Fruit fly (Drosophila melanogaster) whole organism, embryonic: ENCODE data around the gene Tusp.

ENCODE experiments used
- CG10979 ChIP-seq: fragments of 200-800 bp; sonication (Bioruptor generic); optimal IDR thresholded peaks from 2 replicates; lab custom pipeline; 2018; ENCODE audit warnings: missing biosample characterization, mild to moderate bottlenecking, missing genetic modification characterization, moderate library complexity
- CG11695 ChIP-seq: fragments of 200-800 bp; sonication (Bioruptor generic); IDR thresholded peaks from 3 replicates; pipeline ENCODE4 v1.3.6; 2022; ENCODE audit warnings: missing biosample characterization, missing genetic modification characterization
- CG13775 ChIP-seq: fragments of 200-800 bp; sonication (Bioruptor generic); optimal IDR thresholded peaks from 3 replicates; lab custom pipeline; 2017; ENCODE audit warnings: missing biosample characterization, mild to moderate bottlenecking, missing genetic modification characterization
- CG16815 ChIP-seq: fragments of 200-800 bp; sonication (Bioruptor generic); optimal IDR thresholded peaks from 3 replicates; lab custom pipeline; 2017; ENCODE audit warnings: missing biosample characterization, mild to moderate bottlenecking, missing genetic modification characterization
- CG18619 ChIP-seq: fragments of 200-800 bp; sonication (Bioruptor generic); optimal IDR thresholded peaks from 3 replicates; lab custom pipeline; 2017; ENCODE audit warnings: missing biosample characterization, mild to moderate bottlenecking, missing genetic modification characterization
- CG34376 ChIP-seq: fragments of 200-800 bp; sonication (Bioruptor generic); optimal IDR thresholded peaks from 2 replicates; lab custom pipeline; 2018; ENCODE audit warnings: missing biosample characterization, mild to moderate bottlenecking, missing genetic modification characterization
- CG4360 ChIP-seq: fragments of 200-800 bp; sonication (Bioruptor generic); IDR thresholded peaks from 2 replicates; pipeline ENCODE4 v1.3.6; 2022; ENCODE audit warnings: missing biosample characterization, missing genetic modification characterization
- CG4820 ChIP-seq: fragments of 200-800 bp; sonication (Bioruptor generic); optimal IDR thresholded peaks from 3 replicates; lab custom pipeline; 2016; ENCODE audit warnings: missing biosample characterization, missing genetic modification characterization
- CG7372 ChIP-seq: fragments of 200-800 bp; sonication (Bioruptor generic); IDR thresholded peaks from 2 replicates; pipeline ENCODE4 v1.3.6; 2022; ENCODE audit warnings: missing biosample characterization, missing genetic modification characterization
- CG8290 ChIP-seq, 3 experiments: fragments of 200-800 bp; sonication (Bioruptor generic); optimal IDR thresholded peaks; 2 replicates each; lab custom pipeline; 2016 to 2019; ENCODE audit warnings: missing biosample characterization in 3 of 3, missing genetic modification characterization in 3 of 3, mild to moderate bottlenecking in 2 of 3, moderate library complexity in 1 of 3
- CG8359 ChIP-seq: fragments of 200-800 bp; sonication (Bioruptor generic); optimal IDR thresholded peaks from 2 replicates; lab custom pipeline; 2017; ENCODE audit warnings: missing biosample characterization, mild to moderate bottlenecking, missing genetic modification characterization, borderline replicate concordance
- CG9876 ChIP-seq: fragments of 200-800 bp; sonication (Bioruptor generic); optimal IDR thresholded peaks from 2 replicates; lab custom pipeline; 2016; ENCODE audit warnings: missing biosample characterization, missing genetic modification characterization
- CHES-1-like ChIP-seq: fragments of 200-800 bp; sonication (Bioruptor generic); optimal IDR thresholded peaks from 2 replicates; lab custom pipeline; 2016; ENCODE audit warnings: missing biosample characterization, missing genetic modification characterization
- CTCF ChIP-seq: fragments of 200-800 bp; sonication (Bioruptor generic); optimal IDR thresholded peaks from 2 replicates; lab custom pipeline; 2017; ENCODE audit warnings: missing biosample characterization, mild to moderate bottlenecking, missing genetic modification characterization, moderate library complexity
- Camta ChIP-seq: fragments of 200-800 bp; sonication (Bioruptor generic); optimal IDR thresholded peaks from 2 replicates; lab custom pipeline; 2016; ENCODE audit warnings: missing biosample characterization, missing genetic modification characterization
- Dip2 ChIP-seq: fragments of 200-800 bp; sonication (Bioruptor generic); IDR thresholded peaks from 2 replicates; pipeline ENCODE4 v1.3.6; 2022; ENCODE audit warnings: missing biosample characterization, missing genetic modification characterization
- Dip3 ChIP-seq: fragments of 200-800 bp; sonication (Bioruptor generic); optimal IDR thresholded peaks from 3 replicates; lab custom pipeline; 2016; ENCODE audit warnings: missing biosample characterization, missing genetic modification characterization
- Elba2 ChIP-seq: fragments of 200-800 bp; sonication (Bioruptor generic); optimal IDR thresholded peaks from 3 replicates; lab custom pipeline; 2016; ENCODE audit warnings: missing biosample characterization, missing genetic modification characterization
- GATAe ChIP-seq: fragments of 200-800 bp; sonication (Bioruptor generic); conservative IDR thresholded peaks from 2 replicates; pipeline ENCODE4 v1.3.6; 2022; ENCODE audit warnings: missing biosample characterization, missing genetic modification characterization
- Gsc ChIP-seq: fragments of 200-800 bp; sonication (Bioruptor generic); IDR thresholded peaks from 2 replicates; pipeline ENCODE4 v1.3.6; 2022; ENCODE audit warnings: missing biosample characterization, missing genetic modification characterization
- H15 ChIP-seq: fragments of 200-800 bp; sonication (Bioruptor generic); IDR thresholded peaks from 3 replicates; pipeline ENCODE4 v1.3.6; 2022; ENCODE audit warnings: missing biosample characterization, missing genetic modification characterization
- Hmx ChIP-seq: fragments of 200-800 bp; sonication (Bioruptor generic); optimal IDR thresholded peaks from 2 replicates; lab custom pipeline; 2016; ENCODE audit warnings: missing biosample characterization, missing genetic modification characterization
- NFAT ChIP-seq: fragments of 200-800 bp; sonication (Bioruptor generic); IDR thresholded peaks from 2 replicates; pipeline ENCODE4 v1.3.6; 2022; ENCODE audit warnings: missing biosample characterization, missing genetic modification characterization
- Spps ChIP-seq: fragments of 200-800 bp; sonication (Bioruptor generic); optimal IDR thresholded peaks from 2 replicates; lab custom pipeline; 2018; ENCODE audit warnings: missing biosample characterization, mild to moderate bottlenecking, missing genetic modification characterization
- Stat92E ChIP-seq, 3 experiments: fragments of >200 bp in 2 of 3; fragments of 200-800 bp in 1 of 3; sonication (Bioruptor generic) in 1 of 3; optimal IDR thresholded peaks; 2 replicates each; lab custom pipeline; 2017 to 2019; ENCODE audit warnings: missing biosample characterization in 3 of 3, missing genetic modification characterization in 3 of 3, mild to moderate bottlenecking in 1 of 3, moderate library complexity in 1 of 3
- Trl ChIP-seq, 3 experiments: fragments of >200 bp in 2 of 3; fragments of 200-800 bp in 1 of 3; sonication (Bioruptor generic) in 1 of 3; optimal IDR thresholded peaks; 2 replicates in 1 of 3; 3 replicates in 2 of 3; lab custom pipeline; 2016 to 2017; ENCODE audit warnings: missing biosample characterization in 1 of 3, missing genetic modification characterization in 1 of 3
- ac ChIP-seq: fragments of 200-800 bp; sonication (Bioruptor generic); optimal IDR thresholded peaks from 3 replicates; lab custom pipeline; 2017; ENCODE audit warnings: missing biosample characterization, mild to moderate bottlenecking, missing genetic modification characterization
- al ChIP-seq: fragments of 200-800 bp; sonication (Bioruptor generic); IDR thresholded peaks from 2 replicates; pipeline ENCODE4 v1.3.6; 2022; ENCODE audit warnings: missing biosample characterization, missing genetic modification characterization
- bbx ChIP-seq: fragments of 200-800 bp; sonication (Bioruptor generic); IDR thresholded peaks from 2 replicates; pipeline ENCODE4 v1.3.6; 2022; ENCODE audit warnings: missing biosample characterization, missing genetic modification characterization; ENCODE audit not compliant: partially characterized antibody
- btn ChIP-seq: fragments of 200-800 bp; sonication (Bioruptor generic); optimal IDR thresholded peaks from 2 replicates; lab custom pipeline; 2016; ENCODE audit warnings: missing biosample characterization, missing genetic modification characterization
- ci ChIP-seq: fragments of 200-800 bp; sonication (Bioruptor generic); IDR thresholded peaks from 3 replicates; pipeline ENCODE4 v1.3.6; 2022; ENCODE audit warnings: missing biosample characterization, missing genetic modification characterization
- danr ChIP-seq: fragments of 200-800 bp; sonication (Bioruptor generic); IDR thresholded peaks from 2 replicates; pipeline ENCODE4 v1.3.6; 2022; ENCODE audit warnings: missing biosample characterization, missing genetic modification characterization
- dysf ChIP-seq: fragments of 200-800 bp; sonication (Bioruptor generic); IDR thresholded peaks from 3 replicates; pipeline ENCODE4 v1.3.6; 2022; ENCODE audit warnings: missing biosample characterization, missing genetic modification characterization
- emc ChIP-seq: fragments of 200-800 bp; sonication (Bioruptor generic); optimal IDR thresholded peaks from 2 replicates; lab custom pipeline; 2016; ENCODE audit warnings: missing biosample characterization, missing genetic modification characterization
- exex ChIP-seq: fragments of 200-800 bp; sonication (Bioruptor generic); optimal IDR thresholded peaks from 4 replicates; lab custom pipeline; 2018; ENCODE audit warnings: missing biosample characterization, mild to moderate bottlenecking, missing genetic modification characterization, moderate library complexity
- eyg ChIP-seq: fragments of 200-800 bp; sonication (Bioruptor generic); optimal IDR thresholded peaks from 3 replicates; lab custom pipeline; 2016; ENCODE audit warnings: missing biosample characterization, missing genetic modification characterization
- grn ChIP-seq: fragments of 200-800 bp; sonication (Bioruptor generic); optimal IDR thresholded peaks from 3 replicates; lab custom pipeline; 2017; ENCODE audit warnings: missing biosample characterization, missing genetic modification characterization
- jumu ChIP-seq: fragments of 200-800 bp; sonication (Bioruptor generic); optimal IDR thresholded peaks from 3 replicates; lab custom pipeline; 2016; ENCODE audit warnings: missing biosample characterization, missing genetic modification characterization
- ken ChIP-seq: fragments of 200-800 bp; sonication (Bioruptor generic); IDR thresholded peaks from 3 replicates; pipeline ENCODE4 v1.3.6; 2022; ENCODE audit warnings: missing biosample characterization, missing genetic modification characterization
- lola ChIP-seq, 3 experiments: fragments of >200 bp in 2 of 3; fragments of 200-800 bp in 1 of 3; sonication (Bioruptor generic) in 1 of 3; optimal IDR thresholded peaks; 2 replicates each; lab custom pipeline; 2017 to 2019; ENCODE audit warnings: missing biosample characterization in 3 of 3, missing genetic modification characterization in 3 of 3, mild to moderate bottlenecking in 1 of 3, moderate library complexity in 1 of 3
- mam ChIP-seq: fragments of 200-800 bp; sonication (Bioruptor generic); optimal IDR thresholded peaks from 3 replicates; lab custom pipeline; 2016; ENCODE audit warnings: missing biosample characterization, missing genetic modification characterization
- mirr ChIP-seq: fragments of 200-800 bp; sonication (Bioruptor generic); optimal IDR thresholded peaks from 3 replicates; lab custom pipeline; 2018; ENCODE audit warnings: missing biosample characterization, mild to moderate bottlenecking, missing genetic modification characterization
- nau ChIP-seq: fragments of 200-800 bp; sonication (Bioruptor generic); optimal IDR thresholded peaks from 3 replicates; lab custom pipeline; 2017; ENCODE audit warnings: missing biosample characterization, mild to moderate bottlenecking, missing genetic modification characterization, missing genetic modification reagents
- org-1 ChIP-seq: fragments of 200-800 bp; sonication (Bioruptor generic); optimal IDR thresholded peaks from 2 replicates; lab custom pipeline; 2017; ENCODE audit warnings: missing biosample characterization, missing genetic modification characterization
- psq ChIP-seq: fragments of 200-800 bp; sonication (Bioruptor generic); optimal IDR thresholded peaks from 2 replicates; lab custom pipeline; 2017; ENCODE audit warnings: missing biosample characterization, missing genetic modification characterization
- pzg ChIP-seq: fragments of 200-800 bp; sonication (Bioruptor generic); optimal IDR thresholded peaks from 3 replicates; lab custom pipeline; 2018; ENCODE audit warnings: missing biosample characterization, mild to moderate bottlenecking, missing genetic modification characterization, moderate library complexity
- salm ChIP-seq: fragments of 200-800 bp; sonication (Bioruptor generic); optimal IDR thresholded peaks from 2 replicates; lab custom pipeline; 2018; ENCODE audit warnings: missing biosample characterization, mild to moderate bottlenecking, missing genetic modification characterization
- so ChIP-seq: fragments of 200-800 bp; sonication (Bioruptor generic); IDR thresholded peaks from 3 replicates; pipeline ENCODE4 v1.3.6; 2022; ENCODE audit warnings: missing biosample characterization, missing genetic modification characterization
- sug ChIP-seq: fragments of 200-800 bp; optimal IDR thresholded peaks from 2 replicates; lab custom pipeline; 2019; ENCODE audit warnings: missing biosample characterization, mild to moderate bottlenecking, missing genetic modification characterization, moderate library complexity

The Tusp gene

dm6 chr3R:27568545-27568944, 39.1 kb upstream of the Tusp start:
- TF ChIP-seq grn (GFP tag; lab: Kevin White, UChicago) (peak; percentile 46), mirr (GFP tag; lab: Kevin White, UChicago) (peak; percentile 70), ken (GFP tag; lab: Robert Waterston, UW) (0 out of 3 replicates have a peak, but pooled peaks have one; percentile 28), NFAT (GFP tag; lab: Robert Waterston, UW) (no peak), jumu (GFP tag; lab: Kevin White, UChicago) (no peak), exex (tag; lab: Kevin White, UChicago) (peak; percentile 70), Trl (optimal IDR thresholded peaks at IDR 0.05; lab: Kevin White, UChicago) (no peak), Trl (GFP tag; optimal IDR thresholded peaks at IDR 0.05; lab: Kevin White, UChicago) (no peak), CG34376 (peak; percentile 42), ci (0 out of 3 replicates have a peak, but pooled peaks have one; percentile 21), so (GFP tag; lab: Robert Waterston, UW) (0 out of 3 replicates have a peak, but pooled peaks have one; percentile 12), sug (tag; lab: Kevin White, UChicago) (peak; percentile 41), GATAe (peak; percentile 76), CG9876 (GFP tag; lab: Kevin White, UChicago) (no peak)

DNA sequence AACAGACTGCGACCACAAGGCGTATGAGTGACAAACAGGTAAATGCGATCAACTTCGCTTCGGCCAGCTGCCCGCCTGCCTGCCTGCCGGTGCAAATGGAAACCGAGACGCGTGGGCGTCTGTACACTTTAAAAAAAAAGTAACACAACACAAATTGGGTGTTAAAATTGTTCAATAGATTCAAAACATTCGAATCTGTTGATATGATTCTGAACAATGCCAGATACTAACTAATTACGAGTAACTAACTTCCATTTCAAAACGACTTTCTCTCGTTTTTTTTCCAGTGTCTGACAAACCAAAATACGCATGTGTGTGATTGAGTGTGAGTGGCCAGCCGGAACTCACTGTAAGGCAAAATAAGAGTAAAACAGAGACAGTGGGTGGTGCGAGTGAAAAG, 38.0 kb upstream of the Tusp start:
- TF ChIP-seq CG7372 (peak; percentile 93), CG18619 (peak; percentile 62), CG4820 (GFP tag; lab: Kevin White, UChicago) (peak; percentile 86), CG8359 (peak; percentile 60), org-1 (GFP tag; lab: Kevin White, UChicago) (peak; percentile 79), Hmx (GFP tag; lab: Kevin White, UChicago) (peak; percentile 60), ac (no peak), Spps (tag; lab: Kevin White, UChicago) (no peak), Stat92E (GFP tag; optimal IDR thresholded peaks at IDR 0.05; lab: Kevin White, UChicago) (no peak), H15 (GFP tag; lab: Robert Waterston, UW) (peak; percentile 89), CG10979 (tag; lab: Kevin White, UChicago) (peak; percentile 77), psq (GFP tag; lab: Kevin White, UChicago) (peak; percentile 36), CG4360 (peak; percentile 61), CTCF (GFP tag; lab: Kevin White, UChicago) (peak; percentile 51), CHES-1-like (GFP tag; lab: Kevin White, UChicago) (peak; percentile 71), bbx (GFP tag; lab: Robert Waterston, UW) (no peak), Elba2 (GFP tag; lab: Kevin White, UChicago) (no peak), CG8290 (GFP tag; optimal IDR thresholded peaks at IDR 0.05; lab: Kevin White, UChicago) (peak; percentile 59), CG8290 (tag; optimal IDR thresholded peaks at IDR 0.05; lab: Kevin White, UChicago) (peak in 1 of 2 experiments; percentile 72), emc (GFP tag; lab: Kevin White, UChicago) (peak; percentile 76), pzg (peak; percentile 16), CG13775 (GFP tag; lab: Kevin White, UChicago) (peak; percentile 58), salm (tag; lab: Kevin White, UChicago) (peak; percentile 25), btn (peak; percentile 90), Gsc (GFP tag; lab: Robert Waterston, UW) (peak; percentile 35; the same call in 1 of the 2 replicates), CG16815 (GFP tag; lab: Kevin White, UChicago) (no peak), lola (GFP tag; optimal IDR thresholded peaks at IDR 0.05; lab: Kevin White, UChicago) (no peak), eyg (GFP tag; lab: Kevin White, UChicago) (peak; percentile 89), dysf (GFP tag; lab: Robert Waterston, UW) (peak; percentile 96), Trl (optimal IDR thresholded peaks at IDR 0.05; lab: Kevin White, UChicago) (no peak), Trl (GFP tag; optimal IDR thresholded peaks at IDR 0.05; lab: Kevin White, UChicago) (peak; percentile 82), mam (GFP tag; lab: Kevin White, UChicago) (peak; percentile 95), al (GFP tag; lab: Robert Waterston, UW) (peak; percentile 88), Dip2 (no peak), Dip3 (GFP tag; lab: Kevin White, UChicago) (peak; percentile 90), so (GFP tag; lab: Robert Waterston, UW) (peak; percentile 93), Camta (GFP tag; lab: Kevin White, UChicago) (peak; percentile 90), danr (GFP tag; lab: Robert Waterston, UW) (peak; percentile 88), nau (GFP tag; lab: Kevin White, UChicago) (peak; percentile 90), CG11695 (GFP tag; lab: Robert Waterston, UW) (peak; percentile 86)
